Worm (Caenorhabditis elegans): ENCODE measurements around the gene F58D2.2.

F58D2.2 gene

DNA sequence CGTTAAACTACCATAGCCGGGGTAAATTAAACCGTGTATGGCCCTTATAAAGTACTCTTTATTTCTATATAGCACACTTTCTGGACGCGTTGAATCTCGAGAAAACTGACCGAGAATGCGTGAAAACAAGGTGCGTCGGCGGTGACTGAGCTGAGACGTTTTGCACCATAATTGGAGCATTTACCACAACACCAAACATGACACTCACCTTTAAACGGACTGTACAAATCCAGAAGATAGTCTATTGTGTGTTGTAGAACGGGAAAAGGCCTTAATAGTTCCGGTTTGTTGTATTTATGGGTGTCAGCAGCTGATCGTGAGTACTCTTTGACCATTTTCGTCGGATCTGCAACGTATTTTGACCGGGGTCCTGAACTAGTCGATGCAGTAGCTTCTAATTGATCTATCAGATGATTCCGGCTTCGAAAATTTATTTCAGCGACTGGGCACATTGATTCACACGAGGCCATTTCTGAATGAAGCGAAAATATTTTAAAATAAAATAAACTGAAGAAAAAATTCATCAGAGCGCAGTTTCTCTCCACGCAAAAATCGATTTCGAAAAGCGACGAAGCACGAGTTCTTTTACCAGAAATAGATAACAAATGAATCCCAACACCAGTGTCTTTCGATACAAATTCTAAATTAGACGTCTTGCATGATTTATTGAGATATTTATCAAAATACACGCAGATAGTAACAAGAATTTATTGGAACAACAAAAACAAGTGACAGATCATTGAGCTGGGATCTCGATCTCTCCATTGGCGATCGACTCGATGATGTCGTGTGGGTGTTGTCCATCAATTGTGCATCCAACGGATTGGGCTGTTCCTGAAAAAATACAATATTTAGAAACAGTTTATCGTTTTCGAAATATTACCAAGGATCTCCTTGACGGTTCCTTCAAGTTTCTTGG is 49.6 kb downstream of the F58D2.2 start, which contains the start of gene tag-115:
tag-115 (minus strand) TSS at position 472 of the 919 bp plus-strand sequence.
- TF ChIP-seq peb-1 (tag; optimal IDR thresholded peaks at IDR 0.05): no peak
- no peak for TF ChIP-seq nhr-11 (tag; optimal IDR thresholded peaks at IDR 0.05)
- no peak for TF ChIP-seq crh-2 (tag; optimal IDR thresholded peaks at IDR 0.05)
- TF ChIP-seq R02D3.7 (tag; optimal IDR thresholded peaks at IDR 0.05): no peak
- no peak for TF ChIP-seq ZK546.5 (tag; optimal IDR thresholded peaks at IDR 0.05)
- TF ChIP-seq nhr-129 (tag; optimal IDR thresholded peaks at IDR 0.05): no peak
- no peak for TF ChIP-seq ztf-11 (tag; optimal IDR thresholded peaks at IDR 0.05)
- peak; percentile 47 for TF ChIP-seq ama-1 (optimal IDR thresholded peaks at IDR 0.05)
- TF ChIP-seq lsy-2 (tag; optimal IDR thresholded peaks at IDR 0.05): peak in 1 of 2 experiments; percentile 23
- peak; percentile 1 for TF ChIP-seq nhr-21 (tag; optimal IDR thresholded peaks at IDR 0.05)
- TF ChIP-seq elt-1 (tag; optimal IDR thresholded peaks at IDR 0.05): no peak
- no peak for TF ChIP-seq skn-1 (tag; optimal IDR thresholded peaks at IDR 0.05)
- TF ChIP-seq C34F6.9 (tag; optimal IDR thresholded peaks at IDR 0.05): peak; percentile 38
- TF ChIP-seq snpc-4 (tag; optimal IDR thresholded peaks at IDR 0.05): no peak
- no peak for TF ChIP-seq blmp-1 (tag; optimal IDR thresholded peaks at IDR 0.05; ENCODE audit: insufficient read depth)
- TF ChIP-seq nhr-25 (tag; optimal IDR thresholded peaks at IDR 0.05): peak; percentile 5
- no peak for TF ChIP-seq F13H6.1 (tag; optimal IDR thresholded peaks at IDR 0.05)
- peak; percentile 8 for TF ChIP-seq unc-55 (GFP tag; optimal IDR thresholded peaks at IDR 0.05)
- no peak for TF ChIP-seq zag-1 (tag; optimal IDR thresholded peaks at IDR 0.05)
- no peak for TF ChIP-seq elt-3 (tag; optimal IDR thresholded peaks at IDR 0.05)
- peak; percentile 17 for TF ChIP-seq sma-3 (GFP tag; optimal IDR thresholded peaks at IDR 0.05)
- TF ChIP-seq egl-27 (tag; optimal IDR thresholded peaks at IDR 0.05): no peak
- TF ChIP-seq sma-9 (GFP tag; optimal IDR thresholded peaks at IDR 0.05): no peak
- TF ChIP-seq sma-9 (tag; optimal IDR thresholded peaks at IDR 0.05): no peak

DNA sequence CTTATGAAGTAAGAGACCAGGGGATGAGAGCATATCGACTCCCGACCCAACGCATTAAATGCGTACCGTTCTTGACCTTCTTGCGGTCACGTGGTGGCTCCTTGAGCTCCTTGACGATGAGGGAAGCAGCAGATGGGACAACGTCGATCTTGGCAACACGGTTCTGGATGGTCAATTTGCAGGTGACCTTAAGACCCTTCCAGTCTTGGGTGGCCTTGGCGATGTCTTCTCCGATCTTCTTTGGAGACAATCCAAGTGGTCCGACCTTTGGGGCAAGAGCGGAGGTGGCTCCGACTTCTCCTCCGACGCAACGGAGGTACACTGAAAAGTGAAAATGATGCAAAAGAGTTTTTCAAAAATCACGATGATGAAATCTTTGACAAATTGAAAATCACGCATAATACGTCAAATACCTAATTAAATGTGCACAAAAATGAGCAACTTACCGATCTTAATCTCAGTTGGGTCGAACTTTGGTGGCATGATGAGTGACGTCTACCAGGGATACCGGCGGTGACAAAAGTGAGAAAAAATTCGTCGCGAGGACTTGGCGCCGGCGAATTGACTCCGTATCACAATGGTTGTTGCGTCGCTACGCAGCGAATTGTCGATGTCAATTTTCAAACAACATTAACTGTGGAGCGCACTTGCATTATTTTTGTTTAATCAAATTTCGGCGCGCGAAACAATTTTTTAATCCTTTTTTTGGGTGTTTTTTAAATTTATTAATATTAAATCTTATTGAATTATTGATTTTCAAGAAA is 50.7 kb downstream of the F58D2.2 start, which contains the start of gene rpl-12:
rpl-12 (minus strand) TSS at position 574 of the 764 bp plus-strand sequence.
- TF ChIP-seq dmd-4 (tag; optimal IDR thresholded peaks at IDR 0.05): peak; percentile 59
- peak; percentile 97 for TF ChIP-seq F13H6.1 (tag; optimal IDR thresholded peaks at IDR 0.05)
- TF ChIP-seq ztf-1 (GFP tag; conservative IDR thresholded peaks at IDR 0.05): 0 out of 2 replicates have a peak, but pooled peaks have one; percentile 84
- TF ChIP-seq blmp-1 (tag; optimal IDR thresholded peaks at IDR 0.05; ENCODE audit: insufficient read depth): peak; percentile 95
- TF ChIP-seq sma-9 (GFP tag; optimal IDR thresholded peaks at IDR 0.05): peak; percentile 97
- TF ChIP-seq sma-9 (tag; optimal IDR thresholded peaks at IDR 0.05): no peak
- peak; percentile 97 for TF ChIP-seq mab-5 (tag; optimal IDR thresholded peaks at IDR 0.05)
- TF ChIP-seq elt-3 (tag; optimal IDR thresholded peaks at IDR 0.05): no peak
- peak; percentile 98 for TF ChIP-seq gmeb-1 (tag; optimal IDR thresholded peaks at IDR 0.05)
- TF ChIP-seq lin-11 (tag; optimal IDR thresholded peaks at IDR 0.05): peak; percentile 99
- TF ChIP-seq sem-4 (tag; optimal IDR thresholded peaks at IDR 0.05): peak; percentile 98
- no peak for TF ChIP-seq peb-1 (tag; optimal IDR thresholded peaks at IDR 0.05)
- TF ChIP-seq lin-39 (tag; optimal IDR thresholded peaks at IDR 0.05): peak; percentile 83
- peak; percentile 89 for TF ChIP-seq nhr-10 (tag; optimal IDR thresholded peaks at IDR 0.05)
- TF ChIP-seq ceh-16 (tag; optimal IDR thresholded peaks at IDR 0.05): peak; percentile 96
- TF ChIP-seq lin-13 (GFP tag; optimal IDR thresholded peaks at IDR 0.05): peak; percentile 98
- no peak for TF ChIP-seq nhr-23 (tag; optimal IDR thresholded peaks at IDR 0.05)
- peak; percentile 65 for TF ChIP-seq ztf-11 (tag; optimal IDR thresholded peaks at IDR 0.05)
- TF ChIP-seq ztf-4 (tag; optimal IDR thresholded peaks at IDR 0.05): peak; percentile 99
- peak; percentile 91 for TF ChIP-seq snpc-4 (tag; optimal IDR thresholded peaks at IDR 0.05)
- peak; percentile 97 for TF ChIP-seq fos-1 (tag; optimal IDR thresholded peaks at IDR 0.05)
- peak; percentile 100 for TF ChIP-seq unc-55 (GFP tag; optimal IDR thresholded peaks at IDR 0.05)
- TF ChIP-seq ceh-82 (tag; optimal IDR thresholded peaks at IDR 0.05): peak; percentile 85
- peak; percentile 97 for TF ChIP-seq Y55F3AM.14 (GFP tag; optimal IDR thresholded peaks at IDR 0.05)
- TF ChIP-seq ama-1 (optimal IDR thresholded peaks at IDR 0.05): peak; percentile 89
- peak; percentile 100 for TF ChIP-seq nhr-129 (tag; optimal IDR thresholded peaks at IDR 0.05)
- peak; percentile 99 for TF ChIP-seq sma-3 (GFP tag; optimal IDR thresholded peaks at IDR 0.05)
- peak; percentile 73 for TF ChIP-seq nhr-12 (tag; optimal IDR thresholded peaks at IDR 0.05)
- peak; percentile 46 for TF ChIP-seq mbf-1 (tag; optimal IDR thresholded peaks at IDR 0.05)
- peak; percentile 90 for TF ChIP-seq ZK546.5 (tag; optimal IDR thresholded peaks at IDR 0.05)
- TF ChIP-seq unc-39 (tag; optimal IDR thresholded peaks at IDR 0.05): peak; percentile 65
- TF ChIP-seq nhr-6 (tag; optimal IDR thresholded peaks at IDR 0.05): peak; percentile 97
- TF ChIP-seq zag-1 (tag; optimal IDR thresholded peaks at IDR 0.05): peak; percentile 96
- TF ChIP-seq elt-1 (tag; optimal IDR thresholded peaks at IDR 0.05): peak; percentile 23
- TF ChIP-seq C34F6.9 (tag; optimal IDR thresholded peaks at IDR 0.05): peak; percentile 99
- peak; percentile 78 for TF ChIP-seq unc-62 (GFP tag; optimal IDR thresholded peaks at IDR 0.05)
- peak; percentile 85 for TF ChIP-seq nhr-77 (tag; optimal IDR thresholded peaks at IDR 0.05)
- TF ChIP-seq aly-2 (tag; optimal IDR thresholded peaks at IDR 0.05): no peak
- peak; percentile 99 for TF ChIP-seq crh-2 (tag; optimal IDR thresholded peaks at IDR 0.05)
- TF ChIP-seq nhr-11 (tag; optimal IDR thresholded peaks at IDR 0.05): no peak
- TF ChIP-seq alr-1 (tag; optimal IDR thresholded peaks at IDR 0.05): peak; percentile 2
